Fruit fly (Drosophila melanogaster) whole organism, embryonic: ENCODE data around the gene Drgx.

Experiments
- Atf6 ChIP-seq: fragments of 200-800 bp; sonication (Bioruptor generic); IDR thresholded peaks from 2 replicates; pipeline ENCODE4 v1.3.6; 2022; ENCODE audit warnings: missing biosample characterization, missing genetic modification characterization
- Bdp1 ChIP-seq: fragments of 200-800 bp; sonication (Bioruptor generic); optimal IDR thresholded peaks from 3 replicates; lab custom pipeline; 2016; ENCODE audit warnings: missing biosample characterization, missing genetic modification characterization
- CG11504 ChIP-seq: fragments of 200-800 bp; sonication (Bioruptor generic); optimal IDR thresholded peaks from 3 replicates; lab custom pipeline; 2019; ENCODE audit warnings: missing biosample characterization, mild to moderate bottlenecking, missing genetic modification characterization, moderate library complexity
- CG12391 ChIP-seq: fragments of 200-800 bp; sonication (Bioruptor generic); optimal IDR thresholded peaks from 3 replicates; lab custom pipeline; 2018; ENCODE audit warnings: missing biosample characterization, mild to moderate bottlenecking, missing genetic modification characterization, moderate library complexity
- CG13123 ChIP-seq: fragments of 200-800 bp; sonication (Bioruptor generic); optimal IDR thresholded peaks from 2 replicates; lab custom pipeline; 2016; ENCODE audit warnings: missing biosample characterization, missing genetic modification characterization
- CG13624 ChIP-seq: fragments of 200-800 bp; sonication (Bioruptor generic); optimal IDR thresholded peaks from 2 replicates; lab custom pipeline; 2016; ENCODE audit warnings: missing biosample characterization, missing genetic modification characterization
- CG16813 ChIP-seq: fragments of 200-800 bp; sonication (Bioruptor generic); IDR thresholded peaks from 3 replicates; pipeline ENCODE4 v1.3.6; 2022; ENCODE audit warnings: missing biosample characterization, missing genetic modification characterization; ENCODE audit not compliant: partially characterized antibody
- CG18619 ChIP-seq: fragments of 200-800 bp; sonication (Bioruptor generic); optimal IDR thresholded peaks from 3 replicates; lab custom pipeline; 2017; ENCODE audit warnings: missing biosample characterization, mild to moderate bottlenecking, missing genetic modification characterization
- CG3163 ChIP-seq: fragments of 200-800 bp; sonication (Bioruptor generic); optimal IDR thresholded peaks from 3 replicates; lab custom pipeline; 2016; ENCODE audit warnings: missing biosample characterization, missing genetic modification characterization
- CG3281 ChIP-seq: fragments of 200-800 bp; sonication (Bioruptor generic); optimal IDR thresholded peaks from 3 replicates; lab custom pipeline; 2017; ENCODE audit warnings: missing biosample characterization, mild to moderate bottlenecking, missing genetic modification characterization
- CG3995 ChIP-seq: fragments of 200-800 bp; sonication (Bioruptor generic); optimal IDR thresholded peaks from 3 replicates; lab custom pipeline; 2016; ENCODE audit warnings: missing biosample characterization, missing genetic modification characterization
- CG42726 ChIP-seq: fragments of 200-800 bp; sonication (Bioruptor generic); IDR thresholded peaks from 2 replicates; pipeline ENCODE4 v1.3.6; 2022; ENCODE audit warnings: missing biosample characterization, missing genetic modification characterization; ENCODE audit not compliant: partially characterized antibody
- CG4730 ChIP-seq: fragments of 200-800 bp; sonication (Bioruptor generic); IDR thresholded peaks from 2 replicates; pipeline ENCODE4 v1.3.6; 2022; ENCODE audit warnings: missing biosample characterization, missing genetic modification characterization
- CG6254 ChIP-seq: fragments of 200-800 bp; sonication (Bioruptor generic); optimal IDR thresholded peaks from 3 replicates; lab custom pipeline; 2017; ENCODE audit warnings: mild to moderate bottlenecking, missing biosample characterization, missing genetic modification reagents, missing genetic modification characterization
- CG7928 ChIP-seq: fragments of 200-800 bp; sonication (Bioruptor generic); optimal IDR thresholded peaks from 2 replicates; lab custom pipeline; 2017; ENCODE audit warnings: missing biosample characterization, mild to moderate bottlenecking, missing genetic modification characterization
- CG8359 ChIP-seq: fragments of 200-800 bp; sonication (Bioruptor generic); optimal IDR thresholded peaks from 2 replicates; lab custom pipeline; 2017; ENCODE audit warnings: missing biosample characterization, mild to moderate bottlenecking, missing genetic modification characterization, borderline replicate concordance
- CG9609 ChIP-seq: fragments of 200-800 bp; sonication (Bioruptor generic); optimal IDR thresholded peaks from 3 replicates; lab custom pipeline; 2016; ENCODE audit warnings: missing biosample characterization, missing genetic modification characterization
- CG9797 ChIP-seq: fragments of 200-800 bp; sonication (Bioruptor generic); optimal IDR thresholded peaks from 3 replicates; lab custom pipeline; 2018; ENCODE audit warnings: missing biosample characterization, mild to moderate bottlenecking, missing genetic modification characterization
- Drgx ChIP-seq: fragments of 200-800 bp; sonication (Bioruptor generic); IDR thresholded peaks from 2 replicates; pipeline ENCODE4 v1.3.6; 2022; ENCODE audit warnings: missing biosample characterization, missing genetic modification characterization
- H2.0 ChIP-seq: fragments of 200-800 bp; sonication (Bioruptor generic); IDR thresholded peaks from 2 replicates; pipeline ENCODE4 v1.3.6; 2022; ENCODE audit warnings: missing biosample characterization, missing genetic modification characterization
- HLH54F ChIP-seq: fragments of 200-800 bp; sonication (Bioruptor generic); optimal IDR thresholded peaks from 3 replicates; lab custom pipeline; 2016; ENCODE audit warnings: missing biosample characterization, missing genetic modification characterization
- Hey ChIP-seq: fragments of 200-800 bp; sonication (Bioruptor generic); optimal IDR thresholded peaks from 3 replicates; lab custom pipeline; 2018; ENCODE audit warnings: missing biosample characterization, mild to moderate bottlenecking, missing genetic modification characterization
- MBD-R2 ChIP-seq: fragments of 200-800 bp; sonication (Bioruptor generic); IDR thresholded peaks from 2 replicates; pipeline ENCODE4 v1.3.6; 2022; ENCODE audit warnings: missing biosample characterization, missing genetic modification characterization
- Med ChIP-seq: fragments of 200-800 bp; sonication (Bioruptor generic); peaks from one replicate; lab custom pipeline; 2016; ENCODE audit warnings: missing biosample characterization, missing genetic modification characterization, mild to moderate bottlenecking, inconsistent platforms, moderate library complexity
- Mrtf ChIP-seq: fragments of 200-800 bp; sonication (Bioruptor generic); IDR thresholded peaks from 3 replicates; pipeline ENCODE4 v1.3.6; 2022; ENCODE audit warnings: missing biosample characterization, missing genetic modification characterization
- Neu2 ChIP-seq: fragments of 200-800 bp; sonication (Bioruptor generic); optimal IDR thresholded peaks from 3 replicates; lab custom pipeline; 2016; ENCODE audit warnings: missing biosample characterization, missing genetic modification characterization, borderline replicate concordance
- Sox100B ChIP-seq: fragments of 200-800 bp; sonication (Bioruptor generic); optimal IDR thresholded peaks from 3 replicates; lab custom pipeline; 2018; ENCODE audit warnings: missing biosample characterization, mild to moderate bottlenecking, missing genetic modification characterization
- Ssrp ChIP-seq: fragments of 200-800 bp; sonication (Bioruptor generic); optimal IDR thresholded peaks from 2 replicates; lab custom pipeline; 2018; ENCODE audit warnings: missing biosample characterization, mild to moderate bottlenecking, missing genetic modification characterization, moderate library complexity
- Trl ChIP-seq, 3 experiments: fragments of >200 bp in 2 of 3; fragments of 200-800 bp in 1 of 3; sonication (Bioruptor generic) in 1 of 3; optimal IDR thresholded peaks; 2 replicates in 1 of 3; 3 replicates in 2 of 3; lab custom pipeline; 2016 to 2017; ENCODE audit warnings: missing biosample characterization in 1 of 3, missing genetic modification characterization in 1 of 3
- Xbp1 ChIP-seq: fragments of 200-800 bp; sonication (Bioruptor generic); optimal IDR thresholded peaks from 3 replicates; lab custom pipeline; 2016; ENCODE audit warnings: missing biosample characterization, mild to moderate bottlenecking, missing genetic modification characterization
- ara ChIP-seq: fragments of 200-800 bp; sonication (Bioruptor generic); IDR thresholded peaks from 2 replicates; pipeline ENCODE4 v1.3.6; 2022; ENCODE audit warnings: missing biosample characterization, missing genetic modification characterization
- az2 ChIP-seq: fragments of 200-800 bp; sonication (Bioruptor generic); optimal IDR thresholded peaks from 3 replicates; lab custom pipeline; 2016; ENCODE audit warnings: missing biosample characterization, missing genetic modification characterization
- bab2 ChIP-seq: fragments of 200-800 bp; sonication (Bioruptor generic); optimal IDR thresholded peaks from 2 replicates; lab custom pipeline; 2016; ENCODE audit warnings: missing biosample characterization, missing genetic modification characterization
- bsh ChIP-seq, 2 experiments: fragments of 200-800 bp; sonication (Bioruptor generic); optimal IDR thresholded peaks; 2 replicates each; lab custom pipeline; 2017 to 2018; ENCODE audit warnings: mild to moderate bottlenecking in 2 of 2, missing biosample characterization in 2 of 2, missing genetic modification characterization in 2 of 2, moderate library complexity in 1 of 2
- chinmo ChIP-seq: fragments of 200-800 bp; sonication (Bioruptor generic); IDR thresholded peaks from 4 replicates; pipeline ENCODE4 v1.3.6; 2022; ENCODE audit warnings: missing biosample characterization, missing genetic modification characterization; ENCODE audit not compliant: partially characterized antibody
- crol ChIP-seq: fragments of 200-800 bp; sonication (Bioruptor generic); IDR thresholded peaks from 2 replicates; pipeline ENCODE4 v1.3.6; 2022; ENCODE audit warnings: missing biosample characterization, missing genetic modification characterization
- exex ChIP-seq: fragments of 200-800 bp; sonication (Bioruptor generic); optimal IDR thresholded peaks from 4 replicates; lab custom pipeline; 2018; ENCODE audit warnings: missing biosample characterization, mild to moderate bottlenecking, missing genetic modification characterization, moderate library complexity
- fd96Cb ChIP-seq: fragments of 200-800 bp; sonication (Bioruptor generic); optimal IDR thresholded peaks from 2 replicates; lab custom pipeline; 2018; ENCODE audit warnings: missing biosample characterization, mild to moderate bottlenecking, missing genetic modification characterization, moderate library complexity
- ftz-f1 ChIP-seq: fragments of 200-800 bp; sonication (Bioruptor generic); optimal IDR thresholded peaks from 2 replicates; lab custom pipeline; 2016; ENCODE audit warnings: missing biosample characterization, missing genetic modification characterization
- gem ChIP-seq: fragments of 200-800 bp; sonication (Bioruptor generic); optimal IDR thresholded peaks from 2 replicates; lab custom pipeline; 2019; ENCODE audit warnings: missing biosample characterization, mild to moderate bottlenecking, missing genetic modification characterization, moderate library complexity
- insv ChIP-seq, 2 experiments: fragments of 200-800 bp; sonication (Bioruptor generic); optimal IDR thresholded peaks; 3 replicates each; lab custom pipeline; 2016 to 2018; ENCODE audit warnings: missing biosample characterization in 2 of 2, missing genetic modification characterization in 2 of 2
- jumu ChIP-seq: fragments of 200-800 bp; sonication (Bioruptor generic); optimal IDR thresholded peaks from 3 replicates; lab custom pipeline; 2016; ENCODE audit warnings: missing biosample characterization, missing genetic modification characterization
- mam ChIP-seq: fragments of 200-800 bp; sonication (Bioruptor generic); optimal IDR thresholded peaks from 3 replicates; lab custom pipeline; 2016; ENCODE audit warnings: missing biosample characterization, missing genetic modification characterization
- nom ChIP-seq: fragments of 200-800 bp; sonication (Bioruptor generic); optimal IDR thresholded peaks from 2 replicates; lab custom pipeline; 2017; ENCODE audit warnings: missing biosample characterization, missing genetic modification characterization, mild to moderate bottlenecking, moderate library complexity, missing genetic modification reagents
- pan ChIP-seq, 4 experiments: fragments of >200 bp in 3 of 4; fragments of 200-800 bp in 1 of 4; sonication (Bioruptor generic) in 1 of 4; optimal IDR thresholded peaks in 3 of 4; IDR thresholded peaks in 1 of 4; 2 replicates each; pipeline versions ENCODE4 v1.3.6 to Lab custom; 2017 to 2022; ENCODE audit warnings: missing biosample characterization in 2 of 4, missing genetic modification characterization in 2 of 4, mixed read lengths in 1 of 4
- pros ChIP-seq: fragments of 200-800 bp; sonication (Bioruptor generic); optimal IDR thresholded peaks from 3 replicates; lab custom pipeline; 2019; ENCODE audit warnings: missing biosample characterization, mild to moderate bottlenecking, missing genetic modification characterization, moderate library complexity
- repo ChIP-seq: fragments of 200-800 bp; sonication (Bioruptor generic); optimal IDR thresholded peaks from 2 replicates; lab custom pipeline; 2016; ENCODE audit warnings: missing biosample characterization, missing genetic modification characterization
- sens ChIP-seq: fragments of 200-800 bp; sonication (Bioruptor generic); peaks from one replicate; lab custom pipeline; 2016; ENCODE audit warnings: missing biosample characterization, missing genetic modification characterization
- sisA ChIP-seq: fragments of 200-800 bp; sonication (Bioruptor generic); IDR thresholded peaks from 2 replicates; pipeline ENCODE4 v1.3.6; 2022; ENCODE audit warnings: missing biosample characterization, missing genetic modification characterization
- slp2 ChIP-seq: fragments of 200-800 bp; sonication (Bioruptor generic); optimal IDR thresholded peaks from 2 replicates; lab custom pipeline; 2016; ENCODE audit warnings: missing biosample characterization, missing genetic modification characterization
- vfl ChIP-seq: fragments of 200-800 bp; sonication (Bioruptor generic); optimal IDR thresholded peaks from 2 replicates; lab custom pipeline; 2016; ENCODE audit warnings: missing biosample characterization, missing genetic modification characterization

Drgx gene

dm6 chr2L:3635444-3635843 lies 27.1 kb upstream of the Drgx start (continued):
- TF ChIP-seq vfl (GFP tag; lab: Kevin White, UChicago), result no peak
- TF ChIP-seq Ssrp (tag; lab: Kevin White, UChicago), result peak; percentile 15
- TF ChIP-seq Atf6 (GFP tag; lab: Robert Waterston, UW), result no peak
- TF ChIP-seq Med (GFP tag; lab: Kevin White, UChicago), result peak; percentile 29
- peak; percentile 8 for TF ChIP-seq Xbp1 (GFP tag; lab: Kevin White, UChicago)
- TF ChIP-seq sens (GFP tag; lab: Kevin White, UChicago), result peak; percentile 50
- no peak for TF ChIP-seq pros (GFP tag; lab: Kevin White, UChicago)
- no peak for TF ChIP-seq CG13624 (GFP tag; lab: Kevin White, UChicago)
- no peak for TF ChIP-seq gem (tag; lab: Kevin White, UChicago)
- TF ChIP-seq CG18619 (GFP tag; lab: Kevin White, UChicago), result no peak
- no peak for TF ChIP-seq az2 (GFP tag; lab: Kevin White, UChicago)
- no peak for TF ChIP-seq nom (GFP tag; lab: Kevin White, UChicago)
- TF ChIP-seq slp2 (GFP tag; lab: Kevin White, UChicago), result no peak
- TF ChIP-seq fd96Cb (tag; lab: Kevin White, UChicago), result no peak
- no peak for TF ChIP-seq HLH54F (GFP tag; lab: Kevin White, UChicago)
- TF ChIP-seq Neu2 (GFP tag; lab: Kevin White, UChicago), result no peak
- TF ChIP-seq CG4730 (GFP tag; lab: Robert Waterston, UW), result no peak
- no peak for TF ChIP-seq MBD-R2 (GFP tag; lab: Robert Waterston, UW)
- no peak for TF ChIP-seq CG3281
- no peak for TF ChIP-seq CG3995
- TF ChIP-seq CG6254 (GFP tag; lab: Kevin White, UChicago), result no peak
- no peak for TF ChIP-seq H2.0
- TF ChIP-seq bab2 (GFP tag; lab: Kevin White, UChicago), result no peak
- TF ChIP-seq CG11504 (tag; lab: Kevin White, UChicago), result peak; percentile 47
- no peak for TF ChIP-seq CG3163
- peak in 1 of 2 experiments; percentile 17 for TF ChIP-seq bsh (GFP tag; optimal IDR thresholded peaks at IDR 0.05; lab: Kevin White, UChicago)
- 0 out of 2 replicates have a peak, but pooled peaks have one; percentile 40 for TF ChIP-seq CG42726 (GFP tag; lab: Robert Waterston, UW)
- no peak for TF ChIP-seq ara (GFP tag; lab: Robert Waterston, UW)
- peak; percentile 23; the same call in 1 of the 2 replicates for TF ChIP-seq Drgx (GFP tag; lab: Robert Waterston, UW)
- no peak for TF ChIP-seq Trl (optimal IDR thresholded peaks at IDR 0.05; lab: Kevin White, UChicago)
- TF ChIP-seq Trl (GFP tag; optimal IDR thresholded peaks at IDR 0.05; lab: Kevin White, UChicago), result no peak
- TF ChIP-seq insv (GFP tag; optimal IDR thresholded peaks at IDR 0.05; lab: Kevin White, UChicago), result no peak
- no peak for TF ChIP-seq Bdp1
- TF ChIP-seq chinmo (GFP tag; lab: Robert Waterston, UW), result no peak
- TF ChIP-seq CG9609 (GFP tag; lab: Kevin White, UChicago), result no peak
- no peak for TF ChIP-seq CG8359 (GFP tag; lab: Kevin White, UChicago)
- TF ChIP-seq CG13123, result no peak

dm6 chr2L:3639924-3640323 lies 22.6 kb upstream of the Drgx start:
- no peak for TF ChIP-seq pan (optimal IDR thresholded peaks at IDR 0.05; lab: Kevin White, UChicago)
- TF ChIP-seq pan (GFP tag; optimal IDR thresholded peaks at IDR 0.05 in 1 of 2, IDR thresholded peaks at IDR 0.05 in 1 of 2), result no peak
- no peak for TF ChIP-seq CG9797 (GFP tag; lab: Kevin White, UChicago)
- peak; percentile 77 for TF ChIP-seq Med (GFP tag; lab: Kevin White, UChicago)
- no peak for TF ChIP-seq sisA
- no peak for TF ChIP-seq CG12391
- TF ChIP-seq mam, result no peak
- TF ChIP-seq CG3163, result no peak
- TF ChIP-seq exex (tag; lab: Kevin White, UChicago), result peak; percentile 14
- TF ChIP-seq Sox100B (GFP tag; lab: Kevin White, UChicago), result no peak
- peak; percentile 76 for TF ChIP-seq ftz-f1 (GFP tag; lab: Kevin White, UChicago)
- TF ChIP-seq CG7928 (GFP tag; lab: Kevin White, UChicago), result no peak
- no peak for TF ChIP-seq jumu
- no peak for TF ChIP-seq Hey (tag; lab: Kevin White, UChicago)
- TF ChIP-seq CG16813 (GFP tag; lab: Robert Waterston, UW), result no peak
- no peak for TF ChIP-seq repo (GFP tag; lab: Kevin White, UChicago)
- TF ChIP-seq Mrtf (GFP tag; lab: Robert Waterston, UW), result no peak
- peak; percentile 84 for TF ChIP-seq crol (GFP tag; lab: Robert Waterston, UW)
